Worm (Caenorhabditis elegans) whole organism, L4 larva: ENCODE data around the gene glt-5.

Experiments used
- F49E8.2 ChIP-seq: sonication (generic microtip); optimal IDR thresholded peaks from 2 replicates; lab custom pipeline; 2016; ENCODE audit warnings: missing compliant biosample characterization, mild to moderate bottlenecking, missing genetic modification characterization, borderline replicate concordance
- R02D3.7 ChIP-seq: fragments of 150-350 bp; sonication (generic microtip); optimal IDR thresholded peaks from 3 replicates; lab custom pipeline; 2014; ENCODE audit warnings: missing biosample characterization, missing genetic modification characterization
- ces-1 ChIP-seq: fragments of 150-350 bp; sonication (generic microtip); optimal IDR thresholded peaks from 4 replicates; lab custom pipeline; 2014; ENCODE audit warnings: missing biosample characterization, missing genetic modification reagents, missing genetic modification characterization
- egl-27 ChIP-seq: sonication (generic microtip); optimal IDR thresholded peaks from 3 replicates; lab custom pipeline; 2017; ENCODE audit warnings: missing biosample characterization, missing genetic modification reagents, missing genetic modification characterization
- nhr-76 ChIP-seq: fragments of 150-350 bp; optimal IDR thresholded peaks from 2 replicates; lab custom pipeline; 2014; ENCODE audit warnings: missing biosample characterization, missing genetic modification characterization

DNA sequence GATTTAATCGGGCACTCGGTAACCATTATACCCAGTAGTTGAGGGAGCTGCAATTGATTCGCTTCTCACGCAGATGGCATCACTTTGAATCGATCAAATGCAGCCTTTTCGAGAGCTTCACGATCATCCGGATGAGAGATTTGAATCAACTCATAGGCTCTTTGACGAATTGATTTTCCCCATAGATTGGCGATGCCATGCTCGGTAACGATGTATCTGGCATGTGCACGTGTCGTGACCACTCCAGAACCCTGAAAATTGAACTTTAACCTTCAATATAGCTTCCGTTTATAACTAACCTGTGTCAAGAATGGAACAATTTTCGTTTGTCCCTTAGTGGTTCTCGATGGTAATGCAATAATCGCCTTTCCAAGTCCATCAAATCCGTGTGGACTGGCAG lies 24.5 kb downstream of the glt-5 start:
- TF ChIP-seq F49E8.2 (tag; lab: Kevin White, UChicago), result no peak
- no peak for TF ChIP-seq ces-1 (GFP tag; lab: Kevin White, UChicago)
- TF ChIP-seq nhr-76 (tag; lab: Kevin White, UChicago), result no peak
- TF ChIP-seq egl-27, result no peak
- no peak for TF ChIP-seq R02D3.7 (tag; lab: Kevin White, UChicago)
